Worm (Caenorhabditis elegans) whole organism, early embryonic: Measurements from ENCODE around the gene mec-4.

Experiments used
- B0310.2 ChIP-seq: sonication (generic microtip); optimal IDR thresholded peaks from 2 replicates; lab custom pipeline; 2016; ENCODE audit warnings: mild to moderate bottlenecking, missing genetic modification characterization, missing compliant biosample characterization
- F13C5.2 ChIP-seq: sonication (generic microtip); optimal IDR thresholded peaks from 2 replicates; lab custom pipeline; 2017; ENCODE audit warnings: mild to moderate bottlenecking, missing genetic modification characterization, inconsistent platforms, missing compliant biosample characterization
- aly-1 ChIP-seq: sonication (generic microtip); optimal IDR thresholded peaks from 2 replicates; lab custom pipeline; 2016; ENCODE audit warnings: missing genetic modification characterization, missing compliant biosample characterization
- ama-1 ChIP-seq: fragments of 150-350 bp; optimal IDR thresholded peaks from 2 replicates; lab custom pipeline; 2014
- ceh-13 ChIP-seq: fragments of 200-800 bp; sonication (Bioruptor generic); optimal IDR thresholded peaks from 2 replicates; lab custom pipeline; 2018; ENCODE audit warnings: mild to moderate bottlenecking, missing genetic modification characterization, missing compliant biosample characterization
- ceh-36 ChIP-seq: sonication (generic microtip); optimal IDR thresholded peaks from 2 replicates; lab custom pipeline; 2016; ENCODE audit warnings: missing genetic modification characterization, inconsistent platforms, missing compliant biosample characterization
- ets-7 ChIP-seq: sonication (generic microtip); optimal IDR thresholded peaks from 2 replicates; lab custom pipeline; 2016; ENCODE audit warnings: missing genotype, missing genetic modification characterization, missing compliant biosample characterization
- flt-1 ChIP-seq: fragments of 200-800 bp; sonication (Bioruptor generic); IDR thresholded peaks from 2 replicates; pipeline ENCODE4 v1.3.6; 2022; ENCODE audit warnings: missing genetic modification characterization, missing compliant biosample characterization
- hmbx-1 ChIP-seq: sonication (generic microtip); optimal IDR thresholded peaks from 2 replicates; lab custom pipeline; 2016; ENCODE audit warnings: mild to moderate bottlenecking, missing genetic modification characterization, missing compliant biosample characterization
- hmg-4 ChIP-seq: fragments of 200-800 bp; sonication (Bioruptor generic); optimal IDR thresholded peaks from 2 replicates; lab custom pipeline; 2018; ENCODE audit warnings: mild to moderate bottlenecking, missing genetic modification characterization, missing compliant biosample characterization
- hnd-1 ChIP-seq: sonication (generic microtip); optimal IDR thresholded peaks from 2 replicates; lab custom pipeline; 2016; ENCODE audit warnings: missing genetic modification characterization, missing compliant biosample characterization
- pes-1 ChIP-seq: fragments of 200-800 bp; sonication (Bioruptor generic); IDR thresholded peaks from 2 replicates; pipeline ENCODE4 v1.3.6; 2022; ENCODE audit warnings: missing genetic modification reagents, missing genetic modification characterization, missing compliant biosample characterization
- scrt-1 ChIP-seq: fragments of 200-800 bp; sonication (Bioruptor generic); IDR thresholded peaks from 2 replicates; pipeline ENCODE4 v1.3.6; 2022; ENCODE audit warnings: missing genetic modification characterization, missing compliant biosample characterization
- sea-1 ChIP-seq: fragments of 200-800 bp; sonication (Bioruptor generic); conservative IDR thresholded peaks from 2 replicates; pipeline ENCODE4 v1.3.6; 2022; ENCODE audit warnings: missing genetic modification characterization, missing compliant biosample characterization
- tbx-11 ChIP-seq: fragments of 200-800 bp; sonication (Bioruptor generic); IDR thresholded peaks from 2 replicates; pipeline ENCODE4 v1.3.6; 2022; ENCODE audit warnings: missing genetic modification characterization, missing compliant biosample characterization
- tbx-37 ChIP-seq: fragments of 200-800 bp; sonication (Bioruptor generic); conservative IDR thresholded peaks from 2 replicates; pipeline ENCODE4 v1.3.6; 2022; ENCODE audit warnings: missing genetic modification reagents, missing genetic modification characterization, missing compliant biosample characterization
- tra-4 ChIP-seq: sonication (generic microtip); optimal IDR thresholded peaks from 2 replicates; lab custom pipeline; 2017; ENCODE audit warnings: missing genetic modification characterization, missing compliant biosample characterization

mec-4 gene

DNA sequence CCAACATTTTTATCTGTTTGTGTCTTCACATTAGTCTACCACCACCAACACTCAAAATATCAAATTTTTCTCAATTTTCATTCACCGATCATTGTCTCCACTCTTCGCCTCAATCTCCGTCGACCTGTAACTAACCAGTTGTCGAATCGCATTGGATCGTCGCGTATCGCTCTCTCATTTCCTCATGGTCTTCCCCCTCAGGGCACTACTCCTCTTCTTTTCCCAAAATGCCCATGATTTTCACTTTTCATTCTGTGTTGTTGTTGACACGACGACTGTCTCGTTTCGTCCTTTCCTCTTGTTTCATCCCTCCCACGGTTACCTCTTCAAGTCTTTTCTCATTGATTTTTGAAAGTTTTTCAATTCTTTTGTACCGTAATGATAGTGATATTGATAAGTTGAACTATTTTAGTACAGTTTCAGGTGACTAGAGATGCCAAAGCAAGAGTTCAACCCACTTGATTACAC is 20.9 kb downstream of the mec-4 start, which contains the start of gene T01C8.2:
Gene T01C8.2, plus strand, starts transcription at position 418 of the 468 bp plus-strand sequence.
- no peak for TF ChIP-seq tbx-37 (GFP tag; lab: Robert Waterston, UW)
- no peak for TF ChIP-seq hmbx-1 (tag; lab: Kevin White, UChicago)
- TF ChIP-seq B0310.2 (tag; lab: Kevin White, UChicago) = no peak
- TF ChIP-seq ceh-13 (GFP tag; lab: Kevin White, UChicago) = no peak
- no peak for TF ChIP-seq aly-1 (tag; lab: Kevin White, UChicago)
- TF ChIP-seq ama-1 (lab: Kevin White, UChicago) = no peak
- TF ChIP-seq ceh-36 (tag; lab: Kevin White, UChicago) = no peak
- no peak for TF ChIP-seq F13C5.2 (tag; lab: Kevin White, UChicago)
- TF ChIP-seq pes-1 (GFP tag; lab: Robert Waterston, UW) = no peak
- TF ChIP-seq ets-7 (tag; lab: Kevin White, UChicago) = no peak
- TF ChIP-seq hnd-1 (tag; lab: Kevin White, UChicago) = no peak
- no peak for TF ChIP-seq sea-1
- no peak for TF ChIP-seq hmg-4
- TF ChIP-seq tbx-11 (GFP tag; lab: Robert Waterston, UW) = no peak
- no peak for TF ChIP-seq scrt-1 (GFP tag; lab: Robert Waterston, UW)

DNA sequence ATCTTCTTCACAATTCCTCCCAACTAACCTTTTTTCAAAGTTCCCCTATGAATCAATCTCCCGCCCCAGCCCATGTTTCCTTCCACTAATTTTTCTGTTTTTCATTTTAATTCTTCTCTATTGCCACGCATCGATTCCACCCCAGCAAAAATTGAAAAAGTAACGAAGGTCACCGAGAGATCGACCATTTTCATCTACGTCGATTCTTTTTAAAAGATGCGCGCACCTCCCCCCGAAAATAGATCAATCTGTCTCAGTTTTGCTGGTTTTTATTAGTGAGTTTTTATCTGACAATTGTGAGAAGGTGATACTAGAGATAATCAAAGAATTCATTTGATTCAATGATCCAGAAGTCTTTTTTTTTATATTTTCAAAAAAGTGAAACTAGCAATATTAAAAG is 22.9 kb downstream of the mec-4 start:
- no peak for TF ChIP-seq flt-1 (GFP tag; lab: Robert Waterston, UW)
- no peak for TF ChIP-seq F13C5.2 (tag; lab: Kevin White, UChicago)
- no peak for TF ChIP-seq aly-1 (tag; lab: Kevin White, UChicago)
- no peak for TF ChIP-seq tbx-11 (GFP tag; lab: Robert Waterston, UW)
- TF ChIP-seq tra-4 = no peak
- TF ChIP-seq hmg-4 = no peak
- TF ChIP-seq B0310.2 (tag; lab: Kevin White, UChicago) = no peak
- TF ChIP-seq tbx-37 (GFP tag; lab: Robert Waterston, UW) = no peak
- TF ChIP-seq ceh-36 (tag; lab: Kevin White, UChicago) = no peak
- no peak for TF ChIP-seq ama-1 (lab: Kevin White, UChicago)
- no peak for TF ChIP-seq ets-7 (tag; lab: Kevin White, UChicago)
- TF ChIP-seq sea-1 = no peak
- no peak for TF ChIP-seq scrt-1 (GFP tag; lab: Robert Waterston, UW)
- TF ChIP-seq ceh-13 (GFP tag; lab: Kevin White, UChicago) = no peak
- TF ChIP-seq hnd-1 (tag; lab: Kevin White, UChicago) = no peak
- no peak for TF ChIP-seq hmbx-1 (tag; lab: Kevin White, UChicago)

DNA sequence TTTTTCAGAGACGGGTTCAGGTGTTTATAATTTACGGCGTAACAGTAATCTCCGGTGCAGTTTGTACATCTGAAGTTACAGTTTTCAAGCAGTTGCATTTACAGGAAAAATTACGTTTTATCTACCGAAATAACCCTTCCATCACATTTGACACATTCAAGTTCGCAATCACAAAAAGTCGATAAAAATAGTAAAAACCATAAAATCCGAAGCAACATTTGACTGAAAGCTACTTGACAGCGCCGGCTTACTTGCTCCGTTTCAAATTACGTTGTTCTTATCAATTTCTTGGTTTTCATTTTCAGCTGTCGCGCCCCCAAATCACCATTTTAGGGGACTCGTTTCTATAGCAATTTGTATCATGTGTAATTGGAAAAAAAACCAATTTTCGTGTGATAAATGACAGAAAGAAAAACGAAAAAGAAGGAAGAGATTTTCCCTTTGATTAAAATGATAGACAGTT is 24.1 kb downstream of the mec-4 start, which contains the start of gene T01C8.3:
Gene T01C8.3, minus strand, starts transcription at position 413 of the 463 bp plus-strand sequence.
- no peak for TF ChIP-seq B0310.2 (tag; lab: Kevin White, UChicago)
- no peak for TF ChIP-seq hmbx-1 (tag; lab: Kevin White, UChicago)
- no peak for TF ChIP-seq ama-1 (lab: Kevin White, UChicago)
- TF ChIP-seq tbx-37 (GFP tag; lab: Robert Waterston, UW) = no peak
- no peak for TF ChIP-seq hnd-1 (tag; lab: Kevin White, UChicago)
- no peak for TF ChIP-seq pes-1 (GFP tag; lab: Robert Waterston, UW)
- TF ChIP-seq flt-1 (GFP tag; lab: Robert Waterston, UW) = no peak
- no peak for TF ChIP-seq aly-1 (tag; lab: Kevin White, UChicago)
- no peak for TF ChIP-seq F13C5.2 (tag; lab: Kevin White, UChicago)
- TF ChIP-seq ceh-13 (GFP tag; lab: Kevin White, UChicago) = no peak
- no peak for TF ChIP-seq tbx-11 (GFP tag; lab: Robert Waterston, UW)
- TF ChIP-seq ets-7 (tag; lab: Kevin White, UChicago) = no peak

DNA sequence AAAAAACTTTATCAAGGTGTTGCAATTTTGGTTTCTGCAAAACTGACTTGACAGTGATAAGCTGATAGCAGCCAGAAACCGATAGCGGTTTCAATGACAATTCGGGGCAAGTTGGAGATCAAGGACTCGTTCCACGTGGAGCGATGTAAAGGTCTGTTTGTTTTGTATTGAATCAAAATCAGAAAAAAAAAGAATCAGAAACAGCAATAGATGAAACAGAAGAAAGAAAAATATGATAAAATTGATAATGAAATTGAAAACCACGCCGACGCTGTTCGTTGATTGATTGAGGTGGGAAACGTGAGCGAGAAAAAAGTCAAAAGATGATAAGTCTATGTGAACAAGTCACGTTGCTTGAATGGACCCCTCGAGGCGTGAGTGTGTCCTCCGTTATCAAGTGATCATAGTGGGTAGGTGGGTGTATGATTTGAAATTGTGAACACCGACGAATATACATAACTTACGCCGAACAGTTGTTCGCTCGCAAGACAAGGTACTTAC is 31.5 kb downstream of the mec-4 start:
- no peak for TF ChIP-seq pes-1 (GFP tag; lab: Robert Waterston, UW)
- TF ChIP-seq scrt-1 (GFP tag; lab: Robert Waterston, UW) = no peak
- TF ChIP-seq tra-4 = no peak
- no peak for TF ChIP-seq hnd-1 (tag; lab: Kevin White, UChicago)
- no peak for TF ChIP-seq sea-1
- TF ChIP-seq aly-1 (tag; lab: Kevin White, UChicago) = no peak
- TF ChIP-seq ceh-36 (tag; lab: Kevin White, UChicago) = no peak
- TF ChIP-seq hmbx-1 (tag; lab: Kevin White, UChicago) = no peak
- TF ChIP-seq tbx-37 (GFP tag; lab: Robert Waterston, UW) = no peak
- no peak for TF ChIP-seq flt-1 (GFP tag; lab: Robert Waterston, UW)
- no peak for TF ChIP-seq ama-1 (lab: Kevin White, UChicago)
- TF ChIP-seq ets-7 (tag; lab: Kevin White, UChicago) = no peak
- TF ChIP-seq B0310.2 (tag; lab: Kevin White, UChicago) = no peak
- no peak for TF ChIP-seq tbx-11 (GFP tag; lab: Robert Waterston, UW)
- no peak for TF ChIP-seq hmg-4
- TF ChIP-seq ceh-13 (GFP tag; lab: Kevin White, UChicago) = no peak

DNA sequence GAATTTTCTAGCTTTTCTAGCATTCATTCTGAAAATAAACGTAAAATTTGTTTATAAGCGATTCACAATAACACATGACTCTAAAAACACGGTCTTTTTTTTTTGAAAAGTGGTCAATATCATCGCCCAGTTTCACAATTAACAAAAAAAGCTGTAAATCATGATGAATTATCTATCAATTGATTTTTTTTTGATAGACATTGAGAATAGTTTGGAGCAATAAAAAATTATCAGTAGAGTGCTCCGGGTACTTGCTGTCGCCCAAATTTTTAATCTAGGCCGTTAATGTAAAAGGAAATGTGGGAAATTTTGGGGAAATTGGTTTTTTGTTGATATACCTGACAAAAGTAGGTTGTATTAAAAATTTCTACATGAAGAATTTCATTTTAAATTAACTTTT is 33.5 kb downstream of the mec-4 start:
- TF ChIP-seq tbx-11 (GFP tag; lab: Robert Waterston, UW) (no peak), tbx-37 (GFP tag; lab: Robert Waterston, UW) (no peak), ama-1 (lab: Kevin White, UChicago) (no peak), hmbx-1 (tag; lab: Kevin White, UChicago) (no peak), tra-4 (no peak), ceh-36 (tag; lab: Kevin White, UChicago) (no peak), flt-1 (GFP tag; lab: Robert Waterston, UW) (no peak), aly-1 (tag; lab: Kevin White, UChicago) (no peak), sea-1 (no peak)

DNA sequence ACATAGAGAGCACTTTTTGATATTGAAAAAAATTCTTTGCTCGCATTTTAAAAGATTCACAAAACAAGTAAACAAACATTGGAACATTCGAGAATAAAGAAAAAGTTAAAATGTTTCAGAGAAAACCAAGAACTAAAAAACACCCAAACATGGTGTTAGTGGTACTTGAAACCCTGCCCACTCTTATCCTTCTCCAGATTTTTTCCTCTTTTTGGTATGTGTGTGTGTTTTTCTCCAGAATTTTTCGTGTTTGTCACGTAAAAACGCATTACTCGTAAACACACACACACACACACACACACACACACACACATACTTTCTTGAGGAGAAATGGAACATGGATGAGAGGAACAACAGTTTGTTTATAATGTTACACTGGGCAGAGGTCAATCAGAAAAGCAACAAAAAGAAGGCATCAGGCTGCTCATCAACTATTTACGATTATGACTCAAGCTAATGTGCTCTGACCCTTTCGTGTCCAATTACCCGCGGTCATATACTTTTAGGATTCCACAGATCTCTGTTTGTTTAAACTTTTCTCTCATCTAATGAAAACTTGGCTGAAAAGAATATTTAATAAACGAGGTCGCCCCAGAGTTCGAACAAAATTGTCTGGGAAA is 34.7 kb downstream of the mec-4 start:
- no peak for TF ChIP-seq sea-1
- TF ChIP-seq ceh-13 (GFP tag; lab: Kevin White, UChicago) = no peak
- no peak for TF ChIP-seq hmbx-1 (tag; lab: Kevin White, UChicago)
- TF ChIP-seq pes-1 (GFP tag; lab: Robert Waterston, UW) = no peak
- no peak for TF ChIP-seq tbx-11 (GFP tag; lab: Robert Waterston, UW)
- no peak for TF ChIP-seq ets-7 (tag; lab: Kevin White, UChicago)
- no peak for TF ChIP-seq hmg-4
- TF ChIP-seq ama-1 (lab: Kevin White, UChicago) = no peak
- no peak for TF ChIP-seq ceh-36 (tag; lab: Kevin White, UChicago)
- no peak for TF ChIP-seq scrt-1 (GFP tag; lab: Robert Waterston, UW)
- TF ChIP-seq aly-1 (tag; lab: Kevin White, UChicago) = no peak
- no peak for TF ChIP-seq hnd-1 (tag; lab: Kevin White, UChicago)
